Worm (Caenorhabditis elegans) whole organism, late embryonic: ENCODE data around the gene rei-2.

Experiments
- ama-1 ChIP-seq: fragments of 150-350 bp; optimal IDR thresholded peaks from 2 replicates; lab custom pipeline; 2014
- ceh-48 ChIP-seq: sonication (generic microtip); optimal IDR thresholded peaks from 2 replicates; lab custom pipeline; 2016; ENCODE audit warnings: missing genetic modification characterization, inconsistent platforms, missing compliant biosample characterization
- dmd-4 ChIP-seq: sonication (generic microtip); optimal IDR thresholded peaks from 2 replicates; lab custom pipeline; 2016; ENCODE audit warnings: borderline replicate concordance, missing genetic modification characterization, missing compliant biosample characterization
- lin-11 ChIP-seq: fragments of 200-800 bp; sonication (Bioruptor generic); optimal IDR thresholded peaks from 2 replicates; lab custom pipeline; 2018; ENCODE audit warnings: mild to moderate bottlenecking, missing genetic modification characterization, missing compliant biosample characterization
- nfya-1 ChIP-seq: sonication (generic microtip); optimal IDR thresholded peaks from 2 replicates; lab custom pipeline; 2017; ENCODE audit warnings: missing genetic modification characterization, mild to moderate bottlenecking, missing compliant biosample characterization, antibody characterized with exemption, moderate library complexity
- nhr-11 ChIP-seq: fragments of 150-350 bp; optimal IDR thresholded peaks from 2 replicates; lab custom pipeline; 2014; ENCODE audit warnings: missing biosample characterization, missing genetic modification characterization
- pha-2 ChIP-seq: sonication (generic microtip); optimal IDR thresholded peaks from 2 replicates; lab custom pipeline; 2017; ENCODE audit warnings: mild to moderate bottlenecking, missing genetic modification characterization, missing compliant biosample characterization
- pha-4 ChIP-seq: fragments of 150-350 bp; optimal IDR thresholded peaks from 2 replicates; lab custom pipeline; 2018; ENCODE audit warnings: missing biosample characterization, missing genetic modification reagents, missing genetic modification characterization
- pqm-1 ChIP-seq: sonication (generic microtip); optimal IDR thresholded peaks from 2 replicates; lab custom pipeline; 2016; ENCODE audit warnings: missing genetic modification characterization, missing compliant biosample characterization

DNA sequence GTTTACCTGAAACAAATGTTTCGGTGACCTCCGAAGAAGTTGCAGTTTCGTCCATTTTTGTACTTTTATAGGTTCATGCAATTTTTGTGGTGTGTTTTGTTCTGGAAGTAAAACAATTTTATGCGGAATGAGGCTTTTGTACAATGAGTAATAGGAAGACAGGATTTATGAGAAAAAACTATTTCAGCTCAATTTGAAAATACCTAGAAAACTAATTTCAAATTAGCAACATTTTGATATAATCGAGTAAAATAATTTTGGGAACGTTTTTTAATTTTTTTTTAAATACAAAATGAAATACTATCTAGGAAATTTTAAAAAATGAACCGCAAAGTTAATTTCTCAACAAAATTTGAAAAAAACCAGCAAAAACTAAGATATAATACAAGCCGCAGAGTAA lies at the start of gene rei-2:
- TF ChIP-seq pqm-1 (no peak), ama-1 (lab: Kevin White, UChicago) (no peak), dmd-4 (no peak), nhr-11 (tag; lab: Kevin White, UChicago) (no peak), pha-2 (tag; lab: Kevin White, UChicago) (no peak), nfya-1 (no peak), lin-11 (tag; lab: Kevin White, UChicago) (no peak), ceh-48 (tag; lab: Kevin White, UChicago) (no peak), pha-4 (tag; lab: Kevin White, UChicago) (no peak)
